Fruit fly (Drosophila melanogaster): Measurements from ENCODE around the gene gammaTub23C.
A peak's percentile ranks its signal among the peaks of the same experiment; 100 is the strongest.

Gene gammaTub23C

dm6 chr2L:2941353-2941752 is 31.3 kb upstream of the gammaTub23C start (continued):
- TF ChIP-seq MTF-1 (GFP tag; optimal IDR thresholded peaks at IDR 0.05; ENCODE audit: borderline replicate concordance) (no peak), Ets65A (GFP tag) (no peak), CG1529 (GFP tag; optimal IDR thresholded peaks at IDR 0.05) (no peak), BEAF-32 (GFP tag; optimal IDR thresholded peaks at IDR 0.05) (no peak), CG9797 (GFP tag; optimal IDR thresholded peaks at IDR 0.05) (no peak), CoRest (tag; optimal IDR thresholded peaks at IDR 0.05) (no peak), pnt (GFP tag; optimal IDR thresholded peaks at IDR 0.05) (no peak), CG4360 (GFP tag; IDR thresholded peaks at IDR 0.05) (no peak), Tbp (GFP tag; optimal IDR thresholded peaks at IDR 0.05) (no peak), Bteb2 (GFP tag; optimal IDR thresholded peaks at IDR 0.05) (no peak), ranshi (GFP tag; IDR thresholded peaks at IDR 0.05) (no peak), D19B (GFP tag; optimal IDR thresholded peaks at IDR 0.05) (peak; percentile 78), run (tag; optimal IDR thresholded peaks at IDR 0.05) (no peak), mam (GFP tag; optimal IDR thresholded peaks at IDR 0.05) (no peak), cg (GFP tag; optimal IDR thresholded peaks at IDR 0.05) (no peak), nau (GFP tag; optimal IDR thresholded peaks at IDR 0.05) (no peak), TFAM (GFP tag; optimal IDR thresholded peaks at IDR 0.05) (no peak), mirr (GFP tag; optimal IDR thresholded peaks at IDR 0.05) (no peak), HLHmδ (GFP tag; optimal IDR thresholded peaks at IDR 0.05) (no peak), CG1233 (GFP tag; optimal IDR thresholded peaks at IDR 0.05) (no peak), lilli (GFP tag; optimal IDR thresholded peaks at IDR 0.05) (peak; percentile 50), CG6175 (GFP tag; IDR thresholded peaks at IDR 0.05) (no peak), wdn (GFP tag; IDR thresholded peaks at IDR 0.05) (no peak), shn (GFP tag; optimal IDR thresholded peaks at IDR 0.05) (no peak), CG2712 (tag; optimal IDR thresholded peaks at IDR 0.05) (peak; percentile 13), tin (GFP tag; optimal IDR thresholded peaks at IDR 0.05) (no peak), E2f1 (GFP tag; IDR thresholded peaks at IDR 0.05) (no peak), CG6813 (GFP tag; optimal IDR thresholded peaks at IDR 0.05) (no peak), CG10274 (GFP tag; optimal IDR thresholded peaks at IDR 0.05) (no peak), Oli (tag; optimal IDR thresholded peaks at IDR 0.05) (no peak), CG6272 (GFP tag; IDR thresholded peaks at IDR 0.05) (no peak), gsb-n (tag; optimal IDR thresholded peaks at IDR 0.05) (no peak), unpg (GFP tag; optimal IDR thresholded peaks at IDR 0.05) (no peak), kay (GFP tag; optimal IDR thresholded peaks at IDR 0.05) (no peak), Sin3A (optimal IDR thresholded peaks at IDR 0.05) (no peak), Hsf (GFP tag; optimal IDR thresholded peaks at IDR 0.05) (no peak), Hr51 (GFP tag; optimal IDR thresholded peaks at IDR 0.05) (peak in 1 of 2 experiments; percentile 20), kni (GFP tag; optimal IDR thresholded peaks at IDR 0.05) (no peak), insv (GFP tag; optimal IDR thresholded peaks at IDR 0.05) (no peak), CG11504 (tag; optimal IDR thresholded peaks at IDR 0.05) (peak; percentile 40), chinmo (GFP tag; IDR thresholded peaks at IDR 0.05; ENCODE audit: partially characterized antibody) (no peak), ken (GFP tag; IDR thresholded peaks at IDR 0.05) (no peak), CG12236 (GFP tag; optimal IDR thresholded peaks at IDR 0.05) (no peak), bowl (GFP tag; IDR thresholded peaks at IDR 0.05) (no peak), ac (GFP tag; optimal IDR thresholded peaks at IDR 0.05) (no peak), sisA (GFP tag; IDR thresholded peaks at IDR 0.05) (no peak), CG13424 (tag; optimal IDR thresholded peaks at IDR 0.05) (no peak), maf-S (GFP tag; optimal IDR thresholded peaks at IDR 0.05) (no peak), CG9932 (GFP tag; IDR thresholded peaks at IDR 0.05) (peak; percentile 28; the same call in 1 of the 2 replicates), CG16815 (GFP tag; optimal IDR thresholded peaks at IDR 0.05) (no peak), CG30403 (GFP tag; optimal IDR thresholded peaks at IDR 0.05) (no peak), Usf (GFP tag; optimal IDR thresholded peaks at IDR 0.05) (no peak)
